Fruit fly (Drosophila melanogaster) whole organism: ENCODE measurements around the gene ato.

Source experiments
- CG8478 ChIP-seq: fragments of >200 bp; optimal IDR thresholded peaks from 2 replicates; lab custom pipeline; 2018; ENCODE audit warnings: inconsistent platforms
- Dll ChIP-seq: fragments of >200 bp; optimal IDR thresholded peaks from 2 replicates; lab custom pipeline; 2017
- psq ChIP-seq: fragments of >200 bp; optimal IDR thresholded peaks from 2 replicates; lab custom pipeline; 2017
- usp ChIP-seq: fragments of >200 bp; optimal IDR thresholded peaks from 2 replicates; lab custom pipeline; 2017; ENCODE audit warnings: missing biosample characterization, missing genetic modification characterization, mixed read lengths

DNA sequence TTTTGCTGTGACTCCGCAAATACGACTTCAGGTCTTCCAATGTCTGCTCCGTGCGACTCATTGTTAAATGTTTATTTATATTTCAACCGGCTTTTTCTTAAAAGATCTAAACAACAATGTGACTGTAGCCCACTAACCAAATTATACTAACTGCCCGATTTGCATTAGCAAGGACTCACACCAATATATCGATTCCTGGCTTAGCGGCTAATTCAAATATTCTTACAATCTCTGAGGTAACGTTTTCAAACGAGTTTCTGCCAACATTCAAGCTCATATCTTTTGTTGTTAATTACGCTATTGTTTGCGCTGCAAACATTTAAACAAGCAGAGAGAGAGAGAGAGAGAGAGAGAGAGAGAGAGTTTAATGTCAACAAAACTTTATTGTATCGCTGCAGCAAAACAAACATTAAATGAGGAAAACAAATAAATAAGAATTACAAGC lies 30.7 kb downstream of the ato start, which contains the start of gene tex:
- TF ChIP-seq usp (GFP tag; lab: Kevin White, UChicago): no peak
- no peak for TF ChIP-seq Dll (lab: Kevin White, UChicago)
- no peak for TF ChIP-seq psq (lab: Kevin White, UChicago)
- no peak for TF ChIP-seq CG8478 (lab: Kevin White, UChicago)
